5 worm cellular contexts compared by ENCODE assay signal in genomic region chrV:10281374-10281773, ce11.
TF ChIP-seq lines count a peak whose summit lies in the region.

Gene lys-2 (minus strand): TSS chrV:10281474.

TF ChIP-seq in whole organism, L1 larva, 84 proteins besides CTCF, POLR2A, EP300 and RAD21:
- TF ChIP-seq pqm-1 (tag; optimal IDR thresholded peaks at IDR 0.05; lab: Kevin White, UChicago) (peak; percentile 50), elt-2 (tag; optimal IDR thresholded peaks at IDR 0.05; lab: Kevin White, UChicago) (peak; percentile 75), pax-3 (tag; optimal IDR thresholded peaks at IDR 0.05; lab: Kevin White, UChicago) (peak; percentile 4), hlh-17 (GFP tag; optimal IDR thresholded peaks at IDR 0.05; lab: Kevin White, UChicago; ENCODE audit: borderline replicate concordance) (no peak)

TF ChIP-seq in whole organism, L2 larva, 48 proteins besides CTCF, POLR2A, EP300 and RAD21:
- TF ChIP-seq mab-5 (tag; optimal IDR thresholded peaks at IDR 0.05; lab: Kevin White, UChicago) (no peak), unc-55 (GFP tag; optimal IDR thresholded peaks at IDR 0.05; lab: Kevin White, UChicago) (no peak), crh-2 (tag; optimal IDR thresholded peaks at IDR 0.05; lab: Kevin White, UChicago) (peak; percentile 27), sem-4 (tag; optimal IDR thresholded peaks at IDR 0.05; lab: Kevin White, UChicago) (no peak), peb-1 (tag; optimal IDR thresholded peaks at IDR 0.05; lab: Kevin White, UChicago) (no peak), fos-1 (tag; optimal IDR thresholded peaks at IDR 0.05; lab: Kevin White, UChicago) (peak; percentile 92), ztf-1 (GFP tag; conservative IDR thresholded peaks at IDR 0.05; lab: Robert Waterston, UW) (no peak), sma-9 (GFP tag; optimal IDR thresholded peaks at IDR 0.05; lab: Kevin White, UChicago) (peak; percentile 66), sma-9 (tag; optimal IDR thresholded peaks at IDR 0.05; lab: Kevin White, UChicago) (no peak)

TF ChIP-seq in whole organism, L3 larva, 47 proteins besides CTCF, POLR2A, EP300 and RAD21:
- no peak for TF ChIP-seq nhr-67 (tag; optimal IDR thresholded peaks at IDR 0.05; lab: Kevin White, UChicago)
- no peak for TF ChIP-seq R02D3.7 (tag; optimal IDR thresholded peaks at IDR 0.05; lab: Kevin White, UChicago)
- no peak for TF ChIP-seq hmg-11 (tag; optimal IDR thresholded peaks at IDR 0.05; lab: Kevin White, UChicago)
- TF ChIP-seq unc-62 (GFP tag; optimal IDR thresholded peaks at IDR 0.05; lab: Kevin White, UChicago), result no peak
- TF ChIP-seq nhr-76 (tag; optimal IDR thresholded peaks at IDR 0.05; lab: Kevin White, UChicago), result no peak
- no peak for TF ChIP-seq nhr-237 (tag; optimal IDR thresholded peaks at IDR 0.05; lab: Kevin White, UChicago)
- TF ChIP-seq jun-1 (tag; optimal IDR thresholded peaks at IDR 0.05; lab: Kevin White, UChicago), result peak; percentile 24
- peak; percentile 95 for TF ChIP-seq pqm-1 (tag; optimal IDR thresholded peaks at IDR 0.05; lab: Kevin White, UChicago)
- no peak for TF ChIP-seq ztf-4 (tag; optimal IDR thresholded peaks at IDR 0.05; lab: Kevin White, UChicago)
- peak; percentile 8 for TF ChIP-seq skn-1 (tag; optimal IDR thresholded peaks at IDR 0.05; lab: Kevin White, UChicago)
- TF ChIP-seq tbx-2 (tag; optimal IDR thresholded peaks at IDR 0.05; lab: Kevin White, UChicago), result no peak
- TF ChIP-seq ceh-82 (tag; optimal IDR thresholded peaks at IDR 0.05; lab: Kevin White, UChicago), result no peak
- TF ChIP-seq elt-2 (tag; optimal IDR thresholded peaks at IDR 0.05; lab: Kevin White, UChicago), result peak; percentile 84
- no peak for TF ChIP-seq nhr-25 (tag; optimal IDR thresholded peaks at IDR 0.05; lab: Kevin White, UChicago)
- TF ChIP-seq pha-4 (tag; optimal IDR thresholded peaks at IDR 0.05; lab: Kevin White, UChicago), result peak; percentile 20
- no peak for TF ChIP-seq daf-12 (tag; optimal IDR thresholded peaks at IDR 0.05; lab: Kevin White, UChicago)
- TF ChIP-seq unc-39 (tag; optimal IDR thresholded peaks at IDR 0.05; lab: Kevin White, UChicago), result no peak

TF ChIP-seq in whole organism, L4 larva, 104 proteins besides CTCF, POLR2A, EP300 and RAD21:
- TF ChIP-seq nhr-6 (tag; optimal IDR thresholded peaks at IDR 0.05; lab: Kevin White, UChicago) (peak; percentile 42), aha-1 (tag; lab: Kevin White, UChicago) (peak; percentile 29), daf-16 (GFP tag; optimal IDR thresholded peaks at IDR 0.05; lab: Kevin White, UChicago) (no peak), daf-16 (tag; optimal IDR thresholded peaks at IDR 0.05; lab: Kevin White, UChicago) (peak; percentile 94), pqm-1 (tag; optimal IDR thresholded peaks at IDR 0.05; lab: Kevin White, UChicago) (peak; percentile 88), ZK337.2 (GFP tag; IDR thresholded peaks at IDR 0.05; lab: Robert Waterston, UW) (no peak), lin-1 (GFP tag; IDR thresholded peaks at IDR 0.05; lab: Robert Waterston, UW) (0 out of 2 replicates have a peak, but pooled peaks have one; percentile 32), dve-1 (tag; optimal IDR thresholded peaks at IDR 0.05; lab: Kevin White, UChicago; ENCODE audit: insufficient read depth) (peak; percentile 39), dmd-6 (GFP tag; IDR thresholded peaks at IDR 0.05; lab: Robert Waterston, UW) (peak; percentile 80), nhr-28 (tag; optimal IDR thresholded peaks at IDR 0.05; lab: Kevin White, UChicago) (peak; percentile 82), zip-2 (tag; optimal IDR thresholded peaks at IDR 0.05; lab: Kevin White, UChicago) (no peak), unc-62 (GFP tag; optimal IDR thresholded peaks at IDR 0.05 in 1 of 2; lab: Kevin White, UChicago) (no peak), unc-62 (tag; optimal IDR thresholded peaks at IDR 0.05; lab: Kevin White, UChicago) (no peak)

TF ChIP-seq in whole organism, young adult, 124 proteins besides CTCF, POLR2A, EP300 and RAD21:
- no peak for TF ChIP-seq ztf-25 (GFP tag; IDR thresholded peaks at IDR 0.05; lab: Robert Waterston, UW)
- peak; percentile 82 for TF ChIP-seq nhr-80 (tag; optimal IDR thresholded peaks at IDR 0.05; lab: Kevin White, UChicago)
- TF ChIP-seq hrde-1 (tag; optimal IDR thresholded peaks at IDR 0.05; lab: Kevin White, UChicago; ENCODE audit: borderline replicate concordance), result no peak
- TF ChIP-seq hmg-1.2 (GFP tag; IDR thresholded peaks at IDR 0.05; lab: Robert Waterston, UW), result no peak
- no peak for TF ChIP-seq cebp-1 (GFP tag; IDR thresholded peaks at IDR 0.05; lab: Robert Waterston, UW)
- no peak for TF ChIP-seq cebp-1 (tag; optimal IDR thresholded peaks at IDR 0.05; lab: Kevin White, UChicago)
- TF ChIP-seq snpc-1.3 (tag; optimal IDR thresholded peaks at IDR 0.05; lab: Kevin White, UChicago; ENCODE audit: insufficient read depth), result no peak
- no peak for TF ChIP-seq ets-4 (GFP tag; optimal IDR thresholded peaks at IDR 0.05; lab: Kevin White, UChicago)
- no peak for TF ChIP-seq Y79H2A.3 (GFP tag; conservative IDR thresholded peaks at IDR 0.05; lab: Robert Waterston, UW)
- TF ChIP-seq ZK185.1 (tag; optimal IDR thresholded peaks at IDR 0.05; lab: Kevin White, UChicago; ENCODE audit: poor library complexity, severe bottlenecking), result no peak
- no peak for TF ChIP-seq lir-1 (GFP tag; conservative IDR thresholded peaks at IDR 0.05; lab: Robert Waterston, UW)
- TF ChIP-seq snpc-1.1 (tag; optimal IDR thresholded peaks at IDR 0.05; lab: Kevin White, UChicago; ENCODE audit: insufficient read depth), result no peak
- no peak for TF ChIP-seq ama-1 (optimal IDR thresholded peaks at IDR 0.05; lab: Kevin White, UChicago)
- no peak for TF ChIP-seq ama-1 (GFP tag; optimal IDR thresholded peaks at IDR 0.05; lab: Kevin White, UChicago)
- TF ChIP-seq unc-62 (GFP tag; optimal IDR thresholded peaks at IDR 0.05; lab: Kevin White, UChicago), result peak; percentile 12
- TF ChIP-seq aptf-3 (GFP tag; IDR thresholded peaks at IDR 0.05; lab: Robert Waterston, UW), result no peak
- no peak for TF ChIP-seq B0261.1 (tag; optimal IDR thresholded peaks at IDR 0.05; lab: Kevin White, UChicago)
